Fruit fly (Drosophila melanogaster) whole organism, adult: ENCODE measurements around the gene Tssk.

Experiments
- CG11617 ChIP-seq: fragments of 200-800 bp; sonication (Bioruptor generic); optimal IDR thresholded peaks from 2 replicates; lab custom pipeline; 2017; ENCODE audit warnings: mild to moderate bottlenecking, missing biosample characterization, missing genetic modification reagents, missing genetic modification characterization
- CG12768 ChIP-seq: fragments of 200-800 bp; sonication (Bioruptor generic); optimal IDR thresholded peaks from 2 replicates; lab custom pipeline; 2017; ENCODE audit warnings: missing biosample characterization, missing genetic modification characterization, mild to moderate bottlenecking, moderate library complexity, missing genetic modification reagents
- CG14711 ChIP-seq: fragments of 200-800 bp; sonication (Bioruptor generic); optimal IDR thresholded peaks from 2 replicates; lab custom pipeline; 2018; ENCODE audit warnings: missing biosample characterization, mild to moderate bottlenecking, missing genetic modification characterization, moderate library complexity
- CG1620 ChIP-seq: fragments of 200-800 bp; sonication (Bioruptor generic); optimal IDR thresholded peaks from 2 replicates; lab custom pipeline; 2016; ENCODE audit warnings: missing biosample characterization, missing genetic modification characterization
- CG33017 ChIP-seq: fragments of 200-800 bp; sonication (Bioruptor generic); optimal IDR thresholded peaks from 2 replicates; lab custom pipeline; 2018; ENCODE audit warnings: missing biosample characterization, mild to moderate bottlenecking, missing genetic modification characterization, moderate library complexity
- CG5204 ChIP-seq: fragments of 200-800 bp; sonication (Bioruptor generic); optimal IDR thresholded peaks from 2 replicates; lab custom pipeline; 2016; ENCODE audit warnings: missing biosample characterization, missing genetic modification characterization
- CG7045 ChIP-seq: fragments of 200-800 bp; sonication (Bioruptor generic); optimal IDR thresholded peaks from 2 replicates; lab custom pipeline; 2017; ENCODE audit warnings: missing biosample characterization, mild to moderate bottlenecking, missing genetic modification characterization
- CG7101 ChIP-seq: fragments of 200-800 bp; sonication (Bioruptor generic); optimal IDR thresholded peaks from 2 replicates; lab custom pipeline; 2018; ENCODE audit warnings: missing biosample characterization, mild to moderate bottlenecking, missing genetic modification characterization, moderate library complexity
- Clk ChIP-seq: fragments of 200-800 bp; sonication (Bioruptor generic); optimal IDR thresholded peaks from 2 replicates; lab custom pipeline; 2017; ENCODE audit warnings: missing biosample characterization, missing genetic modification characterization
- Crg-1 ChIP-seq: fragments of 200-800 bp; sonication (Bioruptor generic); optimal IDR thresholded peaks from 2 replicates; lab custom pipeline; 2016; ENCODE audit warnings: missing biosample characterization, missing genetic modification characterization
- Hr96 ChIP-seq: fragments of 200-800 bp; sonication (Bioruptor generic); optimal IDR thresholded peaks from 2 replicates; lab custom pipeline; 2016; ENCODE audit warnings: missing biosample characterization, missing genetic modification characterization
- Mnt ChIP-seq: fragments of 200-800 bp; sonication (Bioruptor generic); optimal IDR thresholded peaks from 2 replicates; lab custom pipeline; 2016; ENCODE audit warnings: missing biosample characterization, mild to moderate bottlenecking, missing genetic modification characterization
- bab1 ChIP-seq: fragments of 200-800 bp; sonication (Bioruptor generic); optimal IDR thresholded peaks from 3 replicates; lab custom pipeline; 2019; ENCODE audit warnings: missing biosample characterization, mild to moderate bottlenecking, missing genetic modification characterization, moderate library complexity
- cic ChIP-seq: fragments of 200-800 bp; sonication (Bioruptor generic); optimal IDR thresholded peaks from 2 replicates; lab custom pipeline; 2017; ENCODE audit warnings: missing biosample characterization, mild to moderate bottlenecking, missing genetic modification characterization, moderate library complexity
- cnc ChIP-seq, 2 experiments: fragments of >200 bp; optimal IDR thresholded peaks; 2 replicates each; lab custom pipeline; 2017
- kay ChIP-seq: fragments of 200-800 bp; sonication (Bioruptor generic); peaks from one replicate; lab custom pipeline; 2016; ENCODE audit warnings: missing biosample characterization, missing genetic modification characterization, borderline replicate concordance
- ovo ChIP-seq: fragments of 200-800 bp; sonication (Bioruptor generic); optimal IDR thresholded peaks from 2 replicates; lab custom pipeline; 2016; ENCODE audit warnings: missing biosample characterization, missing genetic modification characterization
- pad ChIP-seq: fragments of 200-800 bp; sonication (Bioruptor generic); optimal IDR thresholded peaks from 3 replicates; lab custom pipeline; 2017; ENCODE audit warnings: missing biosample characterization, missing genetic modification characterization, mild to moderate bottlenecking, moderate library complexity, missing genetic modification reagents
- tj ChIP-seq: fragments of 200-800 bp; sonication (Bioruptor generic); optimal IDR thresholded peaks from 3 replicates; lab custom pipeline; 2017; ENCODE audit warnings: missing biosample characterization, mild to moderate bottlenecking, missing genetic modification characterization, moderate library complexity
- toe ChIP-seq: fragments of 200-800 bp; sonication (Bioruptor generic); optimal IDR thresholded peaks from 2 replicates; lab custom pipeline; 2016; ENCODE audit warnings: missing biosample characterization, missing genetic modification characterization

The Tssk gene

dm6 chr3R:18584546-18584935 lies 13.9 kb upstream of the Tssk start:
- TF ChIP-seq CG7101 (tag; lab: Kevin White, UChicago) (no peak), cic (GFP tag; lab: Kevin White, UChicago) (no peak), CG14711 (tag; lab: Kevin White, UChicago) (no peak), pad (GFP tag; lab: Kevin White, UChicago) (no peak), Hr96 (GFP tag; lab: Kevin White, UChicago) (no peak), CG33017 (no peak), ovo (GFP tag; lab: Kevin White, UChicago) (no peak), CG11617 (no peak), Mnt (GFP tag; lab: Kevin White, UChicago) (no peak), CG5204 (no peak), bab1 (GFP tag; lab: Kevin White, UChicago) (no peak), cnc (optimal IDR thresholded peaks at IDR 0.05; lab: Kevin White, UChicago) (no peak)

dm6 chr3R:18585259-18585858 lies 13.1 kb upstream of the Tssk start:
- no peak for TF ChIP-seq toe (GFP tag; lab: Kevin White, UChicago)
- peak; percentile 2 for TF ChIP-seq CG7045 (GFP tag; lab: Kevin White, UChicago)
- TF ChIP-seq CG1620 (GFP tag; lab: Kevin White, UChicago) = no peak
- no peak for TF ChIP-seq Clk (GFP tag; lab: Kevin White, UChicago)
- peak; percentile 25 for TF ChIP-seq CG11617
- TF ChIP-seq CG5204 = no peak
- peak; percentile 31 for TF ChIP-seq CG7101 (tag; lab: Kevin White, UChicago)
- TF ChIP-seq pad (GFP tag; lab: Kevin White, UChicago) = no peak
- peak; percentile 35 for TF ChIP-seq CG33017
- TF ChIP-seq Mnt (GFP tag; lab: Kevin White, UChicago) = peak; percentile 47
- TF ChIP-seq bab1 (GFP tag; lab: Kevin White, UChicago) = peak; percentile 28
- no peak for TF ChIP-seq cic (GFP tag; lab: Kevin White, UChicago)
- TF ChIP-seq ovo (GFP tag; lab: Kevin White, UChicago) = no peak
- no peak for TF ChIP-seq Crg-1 (GFP tag; lab: Kevin White, UChicago)
- TF ChIP-seq Hr96 (GFP tag; lab: Kevin White, UChicago) = no peak
- TF ChIP-seq CG14711 (tag; lab: Kevin White, UChicago) = no peak
- no peak for TF ChIP-seq cnc (optimal IDR thresholded peaks at IDR 0.05; lab: Kevin White, UChicago)
- TF ChIP-seq tj (GFP tag; lab: Kevin White, UChicago) = no peak
- TF ChIP-seq kay (GFP tag; lab: Kevin White, UChicago) = peak; percentile 79
- TF ChIP-seq CG12768 (GFP tag; lab: Kevin White, UChicago) = no peak

- TF ChIP-seq CG7045 (GFP tag; lab: Kevin White, UChicago) (no peak), pad (GFP tag; lab: Kevin White, UChicago) (peak; percentile 3), CG11617 (no peak), CG33017 (no peak), CG14711 (tag; lab: Kevin White, UChicago) (no peak), CG5204 (no peak), CG12768 (GFP tag; lab: Kevin White, UChicago) (no peak), Crg-1 (GFP tag; lab: Kevin White, UChicago) (no peak), Mnt (GFP tag; lab: Kevin White, UChicago) (no peak), ovo (GFP tag; lab: Kevin White, UChicago) (peak; percentile 18), bab1 (GFP tag; lab: Kevin White, UChicago) (no peak), toe (GFP tag; lab: Kevin White, UChicago) (no peak), tj (GFP tag; lab: Kevin White, UChicago) (no peak), CG1620 (GFP tag; lab: Kevin White, UChicago) (no peak)
These were observed 7.7 kb upstream of the Tssk start, which contains the start of gene qin for dm6 chr3R:18590754-18591153. qin (plus strand) TSS chr3R:18591027.

DNA sequence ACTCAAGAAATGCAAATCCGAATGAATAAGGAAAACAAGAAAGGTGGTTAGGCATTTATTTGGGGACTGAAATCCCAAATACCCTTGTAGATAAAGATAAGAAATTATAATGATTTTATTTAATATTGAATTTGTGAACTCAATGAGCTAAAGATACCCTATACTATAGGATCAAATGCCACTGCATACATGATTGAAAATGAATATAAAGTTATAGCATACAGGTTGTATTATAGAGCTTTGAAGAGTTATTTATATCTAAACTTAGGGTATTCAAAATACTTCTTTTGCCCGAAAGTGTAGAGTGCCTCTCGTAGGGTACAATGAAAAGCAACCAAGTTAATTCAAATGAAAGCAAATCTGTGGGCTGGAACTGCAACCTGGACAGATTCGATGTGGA lies 17.5 kb downstream of the Tssk start:
- TF ChIP-seq Mnt (GFP tag; lab: Kevin White, UChicago) = no peak
- no peak for TF ChIP-seq ovo (GFP tag; lab: Kevin White, UChicago)
- TF ChIP-seq CG1620 (GFP tag; lab: Kevin White, UChicago) = no peak
- no peak for TF ChIP-seq CG7045 (GFP tag; lab: Kevin White, UChicago)
- no peak for TF ChIP-seq CG7101 (tag; lab: Kevin White, UChicago)
- TF ChIP-seq Clk (GFP tag; lab: Kevin White, UChicago) = no peak
- TF ChIP-seq CG5204 = no peak
- TF ChIP-seq cic (GFP tag; lab: Kevin White, UChicago) = no peak
- no peak for TF ChIP-seq bab1 (GFP tag; lab: Kevin White, UChicago)
- TF ChIP-seq kay (GFP tag; lab: Kevin White, UChicago) = no peak

- TF ChIP-seq CG33017 (no peak), CG14711 (tag; lab: Kevin White, UChicago) (no peak), Crg-1 (GFP tag; lab: Kevin White, UChicago) (no peak), kay (GFP tag; lab: Kevin White, UChicago) (no peak), CG12768 (GFP tag; lab: Kevin White, UChicago) (no peak), ovo (GFP tag; lab: Kevin White, UChicago) (no peak), Mnt (GFP tag; lab: Kevin White, UChicago) (no peak), CG7045 (GFP tag; lab: Kevin White, UChicago) (no peak), CG5204 (no peak), bab1 (GFP tag; lab: Kevin White, UChicago) (no peak), tj (GFP tag; lab: Kevin White, UChicago) (no peak), Hr96 (GFP tag; lab: Kevin White, UChicago) (no peak), cnc (optimal IDR thresholded peaks at IDR 0.05; lab: Kevin White, UChicago) (no peak), Clk (GFP tag; lab: Kevin White, UChicago) (no peak), toe (GFP tag; lab: Kevin White, UChicago) (no peak), CG1620 (GFP tag; lab: Kevin White, UChicago) (no peak), cic (GFP tag; lab: Kevin White, UChicago) (no peak)
These were observed 18.9 kb downstream of the Tssk start, which contains the start of gene CG7695 for dm6 chr3R:18617411-18617810. CG7695 (minus strand) TSS chr3R:18617511.
